Worm (Caenorhabditis elegans) whole organism, L4 larva: ENCODE results near the gene best-24.

Experiments
- T26A8.4 ChIP-seq: fragments of 200-800 bp; sonication (Bioruptor generic); IDR thresholded peaks from 2 replicates; pipeline ENCODE4 v1.3.6; 2022; ENCODE audit warnings: missing genetic modification characterization, missing compliant biosample characterization
- Y105C5A.15 ChIP-seq: fragments of 200-800 bp; sonication (Bioruptor generic); IDR thresholded peaks from 2 replicates; pipeline ENCODE4 v1.3.6; 2022; ENCODE audit warnings: missing genetic modification characterization, missing compliant biosample characterization
- Y5F2A.4 ChIP-seq: fragments of 200-800 bp; sonication (Bioruptor generic); optimal IDR thresholded peaks from 2 replicates; lab custom pipeline; 2018; ENCODE audit warnings: mild to moderate bottlenecking, missing genetic modification characterization, missing compliant biosample characterization
- ZK546.5 ChIP-seq, 2 experiments: sonication (generic microtip); optimal IDR thresholded peaks; 2 replicates each; lab custom pipeline; 2017; ENCODE audit warnings: missing biosample characterization in 2 of 2, missing genetic modification characterization in 2 of 2
- attf-4 ChIP-seq: sonication (generic microtip); optimal IDR thresholded peaks from 3 replicates; lab custom pipeline; 2017; ENCODE audit warnings: missing biosample characterization, missing genetic modification characterization
- ceh-32 ChIP-seq: sonication (generic microtip); optimal IDR thresholded peaks from 2 replicates; lab custom pipeline; 2016; ENCODE audit warnings: mild to moderate bottlenecking, missing genetic modification characterization, missing compliant biosample characterization; ENCODE audit not compliant: poor library complexity
- ceh-44 ChIP-seq: fragments of 200-800 bp; sonication (Bioruptor generic); IDR thresholded peaks from 2 replicates; pipeline ENCODE4 v1.3.6; 2022; ENCODE audit warnings: missing genetic modification reagents, missing genetic modification characterization, missing compliant biosample characterization
- ces-1 ChIP-seq: fragments of 150-350 bp; sonication (generic microtip); optimal IDR thresholded peaks from 4 replicates; lab custom pipeline; 2014; ENCODE audit warnings: missing biosample characterization, missing genetic modification reagents, missing genetic modification characterization
- daf-16 ChIP-seq, 3 experiments: sonication (generic microtip); optimal IDR thresholded peaks; 2 replicates each; lab custom pipeline; 2016 to 2017; ENCODE audit warnings: missing genetic modification characterization in 3 of 3, missing genetic modification reagents in 3 of 3, mild to moderate bottlenecking in 2 of 3, missing compliant biosample characterization in 2 of 3, missing biosample characterization in 1 of 3, moderate library complexity in 1 of 3
- daf-19 ChIP-seq: fragments of 200-800 bp; sonication (Bioruptor generic); conservative IDR thresholded peaks from 2 replicates; pipeline ENCODE4 v1.3.6; 2022; ENCODE audit warnings: missing genetic modification characterization, missing compliant biosample characterization
- dmd-9 ChIP-seq: fragments of 200-800 bp; sonication (Bioruptor generic); IDR thresholded peaks from 2 replicates; pipeline ENCODE4 v1.3.6; 2022; ENCODE audit warnings: missing genetic modification reagents, missing genetic modification characterization, missing compliant biosample characterization
- dpl-1 ChIP-seq: fragments of 150-350 bp; optimal IDR thresholded peaks from 2 replicates; lab custom pipeline; 2014; ENCODE audit warnings: missing biosample characterization, missing genetic modification reagents, missing genetic modification characterization
- dve-1 ChIP-seq: sonication (generic microtip); optimal IDR thresholded peaks from 2 replicates; lab custom pipeline; 2017; ENCODE audit warnings: antibody characterized with exemption, mild to moderate bottlenecking, missing genetic modification characterization, missing compliant biosample characterization; ENCODE audit not compliant: insufficient read depth
- egl-43 ChIP-seq: fragments of 200-800 bp; sonication (Bioruptor generic); IDR thresholded peaks from 2 replicates; pipeline ENCODE4 v1.3.6; 2022; ENCODE audit warnings: missing genetic modification reagents, missing genetic modification characterization, missing compliant biosample characterization
- fkh-10 ChIP-seq: fragments of 150-350 bp; optimal IDR thresholded peaks from 2 replicates; lab custom pipeline; 2014; ENCODE audit warnings: missing biosample characterization, missing genetic modification reagents, missing genetic modification characterization
- fos-1 ChIP-seq: fragments of 150-350 bp; optimal IDR thresholded peaks from 2 replicates; lab custom pipeline; 2014; ENCODE audit warnings: missing biosample characterization, missing genetic modification characterization
- gei-8 ChIP-seq: fragments of 200-800 bp; sonication (Bioruptor generic); optimal IDR thresholded peaks from 2 replicates; lab custom pipeline; 2018; ENCODE audit warnings: mild to moderate bottlenecking, missing genetic modification characterization, missing compliant biosample characterization
- hlh-11 ChIP-seq: fragments of 200-800 bp; sonication (Bioruptor generic); optimal IDR thresholded peaks from 2 replicates; lab custom pipeline; 2018; ENCODE audit warnings: mild to moderate bottlenecking, missing genetic modification characterization, missing compliant biosample characterization
- hlh-30 ChIP-seq: sonication (generic microtip); optimal IDR thresholded peaks from 2 replicates; lab custom pipeline; 2017; ENCODE audit warnings: antibody characterized with exemption, mild to moderate bottlenecking, missing genetic modification characterization, missing compliant biosample characterization; ENCODE audit not compliant: insufficient read depth
- jun-1 ChIP-seq: fragments of 150-350 bp; optimal IDR thresholded peaks from 2 replicates; lab custom pipeline; 2014; ENCODE audit warnings: missing biosample characterization, missing genetic modification reagents, missing genetic modification characterization
- madf-9 ChIP-seq: fragments of 200-800 bp; sonication (Bioruptor generic); conservative IDR thresholded peaks from 2 replicates; pipeline ENCODE4 v1.3.6; 2022; ENCODE audit warnings: missing genetic modification reagents, missing genetic modification characterization, missing compliant biosample characterization
- mdt-29 ChIP-seq: fragments of 200-800 bp; sonication (Bioruptor generic); IDR thresholded peaks from 2 replicates; pipeline ENCODE4 v1.3.6; 2022; ENCODE audit warnings: missing genetic modification reagents, missing genetic modification characterization, missing compliant biosample characterization
- mes-2 ChIP-seq: sonication (generic microtip); optimal IDR thresholded peaks from 2 replicates; lab custom pipeline; 2016; ENCODE audit warnings: missing genotype, mild to moderate bottlenecking, missing genetic modification characterization, missing compliant biosample characterization; ENCODE audit not compliant: poor library complexity, severe bottlenecking
- nhr-11 ChIP-seq: fragments of 150-350 bp; optimal IDR thresholded peaks from 2 replicates; lab custom pipeline; 2014; ENCODE audit warnings: missing biosample characterization, missing genetic modification characterization
- nhr-111 ChIP-seq: fragments of 200-800 bp; sonication (Bioruptor generic); optimal IDR thresholded peaks from 2 replicates; lab custom pipeline; 2018; ENCODE audit warnings: mild to moderate bottlenecking, missing genetic modification characterization, missing compliant biosample characterization
- nhr-41 ChIP-seq: fragments of 200-800 bp; sonication (Bioruptor generic); IDR thresholded peaks from 2 replicates; pipeline ENCODE4 v1.3.6; 2022; ENCODE audit warnings: missing genetic modification reagents, missing genetic modification characterization, missing compliant biosample characterization
- nhr-42 ChIP-seq: fragments of 200-800 bp; sonication (Bioruptor generic); IDR thresholded peaks from 2 replicates; pipeline ENCODE4 v1.3.6; 2022; ENCODE audit warnings: missing genetic modification characterization, missing compliant biosample characterization
- nhr-6 ChIP-seq: fragments of 150-350 bp; optimal IDR thresholded peaks from 2 replicates; lab custom pipeline; 2014; ENCODE audit warnings: missing biosample characterization, missing genetic modification characterization
- pha-4 ChIP-seq, 2 experiments: fragments of 150-350 bp in 1 of 2; fragments of 200-800 bp in 1 of 2; sonication (Bioruptor generic) in 1 of 2; IDR thresholded peaks in 1 of 2; optimal IDR thresholded peaks in 1 of 2; 2 replicates each; pipeline versions ENCODE4 v1.3.6 to Lab custom; 2014 to 2022; ENCODE audit warnings: missing genetic modification characterization in 2 of 2, missing genetic modification reagents in 2 of 2, missing biosample characterization in 1 of 2, missing compliant biosample characterization in 1 of 2
- pqm-1 ChIP-seq: sonication (generic microtip); optimal IDR thresholded peaks from 2 replicates; lab custom pipeline; 2017; ENCODE audit warnings: missing biosample characterization, missing genetic modification characterization
- rbr-2 ChIP-seq: sonication (generic microtip); optimal IDR thresholded peaks from 2 replicates; lab custom pipeline; 2016; ENCODE audit warnings: missing genotype, missing genetic modification characterization, missing compliant biosample characterization
- skn-1 ChIP-seq: fragments of 150-350 bp; optimal IDR thresholded peaks from 2 replicates; lab custom pipeline; 2014; ENCODE audit warnings: missing biosample characterization, missing genetic modification characterization
- spr-3 ChIP-seq: fragments of 200-800 bp; sonication (Bioruptor generic); optimal IDR thresholded peaks from 2 replicates; lab custom pipeline; 2018; ENCODE audit warnings: mild to moderate bottlenecking, missing genetic modification characterization, missing compliant biosample characterization
- tra-1 ChIP-seq: fragments of 200-800 bp; sonication (Bioruptor generic); IDR thresholded peaks from 2 replicates; pipeline ENCODE4 v1.3.6; 2022; ENCODE audit warnings: missing genetic modification reagents, missing genetic modification characterization, missing compliant biosample characterization
- unc-39 ChIP-seq: sonication (generic microtip); optimal IDR thresholded peaks from 2 replicates; lab custom pipeline; 2017; ENCODE audit warnings: missing biosample characterization, missing genetic modification characterization
- unc-62 ChIP-seq, 3 experiments: fragments of 150-350 bp in 1 of 3; sonication (generic microtip); optimal IDR thresholded peaks in 2 of 3; peaks in 1 of 3; 1 replicate in 1 of 3; 2 replicates in 2 of 3; lab custom pipeline; 2014 to 2017; ENCODE audit warnings: missing biosample characterization in 3 of 3, missing genetic modification characterization in 3 of 3, missing genetic modification reagents in 3 of 3, missing genotype in 1 of 3
- zfp-3 ChIP-seq: fragments of 200-800 bp; sonication (Bioruptor generic); conservative IDR thresholded peaks from 2 replicates; pipeline ENCODE4 v1.3.6; 2022; ENCODE audit warnings: missing genetic modification reagents, missing genetic modification characterization, missing compliant biosample characterization

The best-24 gene

DNA sequence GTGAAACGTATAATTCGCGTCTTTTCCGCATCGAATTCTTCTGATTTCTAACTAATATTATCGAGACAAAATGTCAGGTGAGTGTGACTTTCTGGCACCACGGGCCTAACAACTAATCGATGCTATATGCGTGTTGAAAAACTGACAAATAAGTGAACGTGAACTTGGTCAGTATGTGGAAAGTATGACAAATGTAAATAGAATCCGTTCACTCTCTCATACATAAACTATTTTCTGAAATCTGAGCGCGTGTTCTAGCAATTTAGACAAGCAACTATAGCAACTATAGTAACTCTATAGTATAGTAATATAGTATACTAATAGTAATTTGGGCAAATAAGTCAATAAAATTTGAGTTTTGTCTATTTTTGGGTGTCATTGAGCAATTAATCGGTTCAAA lies 8.5 kb upstream of the best-24 start:
- no peak for TF ChIP-seq gei-8 (GFP tag; lab: Kevin White, UChicago)
- TF ChIP-seq fkh-10 (GFP tag; lab: Kevin White, UChicago) = no peak
- TF ChIP-seq unc-62 (GFP tag; optimal IDR thresholded peaks at IDR 0.05 in 1 of 2; lab: Kevin White, UChicago) = peak in 1 of 2 experiments; percentile 79
- TF ChIP-seq unc-62 (tag; optimal IDR thresholded peaks at IDR 0.05; lab: Kevin White, UChicago) = no peak
- TF ChIP-seq zfp-3 = no peak
- TF ChIP-seq nhr-11 (tag; lab: Kevin White, UChicago) = no peak
- no peak for TF ChIP-seq nhr-6 (tag; lab: Kevin White, UChicago)
- peak; percentile 12 for TF ChIP-seq hlh-30 (tag; lab: Kevin White, UChicago)
- no peak for TF ChIP-seq mdt-29 (GFP tag; lab: Robert Waterston, UW)
- no peak for TF ChIP-seq ceh-44 (GFP tag; lab: Robert Waterston, UW)

DNA sequence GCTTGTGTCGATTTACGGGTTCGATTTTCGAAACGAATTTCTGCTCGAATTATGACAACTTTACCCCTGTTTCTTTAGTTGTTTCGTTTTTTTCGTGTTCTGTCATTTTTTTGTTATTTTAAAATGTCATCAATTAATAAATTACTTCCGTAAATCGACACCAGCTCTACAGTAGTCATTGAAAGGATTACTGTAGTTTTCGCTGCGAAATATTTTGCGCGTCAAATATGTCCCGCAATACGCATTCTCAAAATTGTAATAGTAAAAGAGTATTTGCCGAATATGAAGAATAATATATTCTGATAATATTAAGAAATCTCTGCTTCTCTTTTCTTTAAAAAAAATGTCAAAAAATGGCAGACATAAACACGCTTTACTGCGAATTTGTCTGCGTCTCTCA lies 7.6 kb upstream of the best-24 start:
- TF ChIP-seq mes-2 (tag; lab: Kevin White, UChicago) (no peak), pqm-1 (tag; lab: Kevin White, UChicago) (no peak), Y105C5A.15 (GFP tag; lab: Robert Waterston, UW) (no peak), attf-4 (no peak), nhr-111 (GFP tag; lab: Kevin White, UChicago) (no peak), mdt-29 (GFP tag; lab: Robert Waterston, UW) (no peak), pha-4 (GFP tag; IDR thresholded peaks at IDR 0.05; lab: Robert Waterston, UW) (no peak), pha-4 (tag; optimal IDR thresholded peaks at IDR 0.05; lab: Kevin White, UChicago) (no peak), ZK546.5 (tag; optimal IDR thresholded peaks at IDR 0.05; lab: Kevin White, UChicago) (no peak), T26A8.4 (GFP tag; lab: Robert Waterston, UW) (no peak), dpl-1 (GFP tag; lab: Kevin White, UChicago) (no peak), unc-39 (tag; lab: Kevin White, UChicago) (no peak), dve-1 (tag; lab: Kevin White, UChicago) (no peak), skn-1 (tag; lab: Kevin White, UChicago) (no peak), spr-3 (GFP tag; lab: Kevin White, UChicago) (no peak), ces-1 (GFP tag; lab: Kevin White, UChicago) (no peak), rbr-2 (tag; lab: Kevin White, UChicago) (no peak), dmd-9 (GFP tag; lab: Robert Waterston, UW) (no peak), egl-43 (GFP tag; lab: Robert Waterston, UW) (no peak), ceh-32 (tag; lab: Kevin White, UChicago) (no peak)
- TF ChIP-seq, all 104 proteins: peak for 0

DNA sequence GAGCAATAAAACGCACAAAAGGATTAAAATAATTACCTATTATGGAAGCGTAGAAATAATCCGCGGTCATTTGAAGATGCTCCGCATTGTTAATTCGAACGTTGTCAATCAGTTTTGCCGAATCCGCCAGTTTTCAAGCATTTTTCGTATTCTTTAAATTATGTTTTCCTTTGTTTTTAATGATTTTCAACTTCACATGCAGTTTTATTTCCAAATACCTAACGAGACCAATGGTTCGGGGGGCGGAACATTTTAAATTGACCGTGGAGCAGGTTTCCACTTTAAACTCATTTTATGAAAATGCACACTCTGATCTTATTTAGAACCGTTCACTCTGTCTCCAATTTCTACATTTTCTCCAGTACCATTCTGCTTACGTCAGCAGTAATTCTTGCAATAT lies 6.1 kb upstream of the best-24 start, which contains the start of gene ZK688.4:
ZK688.4 (plus strand) TSS at position 301 of the 400 bp plus-strand sequence.
- no peak for TF ChIP-seq jun-1 (tag; lab: Kevin White, UChicago)
- TF ChIP-seq tra-1 (GFP tag; lab: Robert Waterston, UW) = no peak
- TF ChIP-seq daf-19 (GFP tag; lab: Robert Waterston, UW) = no peak
- no peak for TF ChIP-seq nhr-41 (GFP tag; lab: Robert Waterston, UW)
- TF ChIP-seq skn-1 (tag; lab: Kevin White, UChicago) = no peak
- TF ChIP-seq hlh-11 (tag; lab: Kevin White, UChicago) = no peak
- no peak for TF ChIP-seq nhr-42 (GFP tag; lab: Robert Waterston, UW)
- TF ChIP-seq Y5F2A.4 (GFP tag; lab: Kevin White, UChicago) = no peak
- no peak for TF ChIP-seq mes-2 (tag; lab: Kevin White, UChicago)
- no peak for TF ChIP-seq fos-1 (tag; lab: Kevin White, UChicago)
- TF ChIP-seq ceh-32 (tag; lab: Kevin White, UChicago) = no peak
- no peak for TF ChIP-seq daf-16 (GFP tag; optimal IDR thresholded peaks at IDR 0.05; lab: Kevin White, UChicago)
- no peak for TF ChIP-seq daf-16 (tag; optimal IDR thresholded peaks at IDR 0.05; lab: Kevin White, UChicago)
- TF ChIP-seq madf-9 = no peak
